Fruit fly (Drosophila melanogaster) whole organism: Measurements from ENCODE around the gene Ms.

Experiments used
- CG8478 ChIP-seq: fragments of >200 bp; optimal IDR thresholded peaks from 2 replicates; lab custom pipeline; 2018; ENCODE audit warnings: inconsistent platforms
- psq ChIP-seq: fragments of >200 bp; optimal IDR thresholded peaks from 2 replicates; lab custom pipeline; 2017

dm6 chr3R:24348420-24349190, 7.3 kb downstream of the Ms start, which contains the start of the genes CG5746 and CG6454:
- no peak for TF ChIP-seq CG8478 (lab: Kevin White, UChicago)
- TF ChIP-seq psq = no peak
